Worm (Caenorhabditis elegans) whole organism, early embryonic: ENCODE data around the gene srbc-8.

ENCODE experiments used
- ama-1 ChIP-seq: fragments of 150-350 bp; optimal IDR thresholded peaks from 2 replicates; lab custom pipeline; 2014
- ceh-13 ChIP-seq: fragments of 200-800 bp; sonication (Bioruptor generic); optimal IDR thresholded peaks from 2 replicates; lab custom pipeline; 2018; ENCODE audit warnings: mild to moderate bottlenecking, missing genetic modification characterization, missing compliant biosample characterization
- ceh-36 ChIP-seq: sonication (generic microtip); optimal IDR thresholded peaks from 2 replicates; lab custom pipeline; 2016; ENCODE audit warnings: missing genetic modification characterization, inconsistent platforms, missing compliant biosample characterization
- ets-7 ChIP-seq: sonication (generic microtip); optimal IDR thresholded peaks from 2 replicates; lab custom pipeline; 2016; ENCODE audit warnings: missing genotype, missing genetic modification characterization, missing compliant biosample characterization
- hmbx-1 ChIP-seq: sonication (generic microtip); optimal IDR thresholded peaks from 2 replicates; lab custom pipeline; 2016; ENCODE audit warnings: mild to moderate bottlenecking, missing genetic modification characterization, missing compliant biosample characterization
- hmg-4 ChIP-seq: fragments of 200-800 bp; sonication (Bioruptor generic); optimal IDR thresholded peaks from 2 replicates; lab custom pipeline; 2018; ENCODE audit warnings: mild to moderate bottlenecking, missing genetic modification characterization, missing compliant biosample characterization
- tbx-11 ChIP-seq: fragments of 200-800 bp; sonication (Bioruptor generic); IDR thresholded peaks from 2 replicates; pipeline ENCODE4 v1.3.6; 2022; ENCODE audit warnings: missing genetic modification characterization, missing compliant biosample characterization

DNA sequence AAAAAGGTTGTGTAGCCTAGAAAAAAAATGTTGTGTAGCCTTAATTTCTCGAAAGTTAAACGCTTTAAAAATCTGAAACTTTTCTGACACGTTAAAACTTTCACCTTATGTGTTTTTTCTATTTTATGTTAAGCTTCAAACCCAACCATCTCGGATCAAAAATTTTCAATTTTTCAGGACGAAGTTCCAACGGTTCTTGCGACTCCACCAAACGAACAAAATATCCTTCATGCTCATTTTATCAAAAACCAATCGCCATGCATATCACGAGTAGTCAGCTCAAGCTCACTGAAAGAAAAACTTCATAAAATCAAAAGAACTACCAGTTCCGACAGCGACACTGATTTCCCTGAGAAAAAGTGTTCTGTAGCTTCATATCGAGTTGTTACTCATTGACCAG, 48.4 kb downstream of the srbc-8 start:
- TF ChIP-seq ceh-36 (tag; lab: Kevin White, UChicago) (no peak), hmbx-1 (tag; lab: Kevin White, UChicago) (no peak), ama-1 (no peak), tbx-11 (GFP tag; lab: Robert Waterston, UW) (no peak), ceh-13 (GFP tag; lab: Kevin White, UChicago) (no peak), hmg-4 (GFP tag; lab: Kevin White, UChicago) (no peak), ets-7 (tag; lab: Kevin White, UChicago) (no peak)
